Fruit fly (Drosophila melanogaster): ENCODE results near the gene CG11911.

Gene CG11911

DNA sequence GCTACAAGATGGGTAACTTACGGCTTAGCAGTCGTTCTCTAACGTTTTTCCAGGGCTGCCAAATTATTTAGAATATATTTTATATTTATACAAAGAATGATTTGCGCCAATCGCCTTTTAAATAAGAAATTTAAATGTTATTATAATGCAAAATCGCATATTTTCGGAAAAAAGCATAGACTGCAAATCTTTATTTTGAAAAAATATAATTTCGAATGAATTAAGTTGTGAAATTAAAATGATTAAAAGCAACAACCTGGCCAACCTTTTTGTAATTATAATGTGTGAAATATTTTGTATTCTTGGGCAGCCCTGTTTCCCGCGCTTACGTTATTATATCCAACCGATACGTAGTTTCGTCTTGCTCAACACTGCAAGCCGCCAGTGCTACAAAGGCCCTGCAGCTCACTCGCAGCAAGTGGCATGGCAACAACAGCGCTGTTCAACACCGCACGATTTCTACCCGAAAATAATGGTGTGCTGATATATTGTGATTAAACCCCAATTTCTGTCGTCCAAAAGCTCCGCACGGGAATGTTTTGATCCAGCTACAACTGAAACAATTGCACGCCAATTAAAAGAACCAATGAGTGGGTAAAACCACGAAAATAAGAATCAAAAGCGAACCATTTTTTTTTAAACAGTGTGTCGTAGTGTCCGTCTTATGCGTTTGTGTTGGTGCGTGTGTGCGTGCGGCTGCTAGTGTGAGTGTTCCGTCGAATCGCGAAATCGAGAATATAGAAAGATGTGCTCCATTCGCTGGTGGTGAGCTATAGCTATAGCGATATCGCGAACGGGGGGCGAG, 23.4 kb downstream of the CG11911 start, which contains the start of gene Pi3K21B (continued):
- TF ChIP-seq vfl (GFP tag; optimal IDR thresholded peaks at IDR 0.05) (peak; percentile 92), sens (GFP tag) (peak; percentile 96), HLH54F (GFP tag; optimal IDR thresholded peaks at IDR 0.05) (peak; percentile 96), lilli (GFP tag; optimal IDR thresholded peaks at IDR 0.05) (peak; percentile 95), Sry-δ (GFP tag; optimal IDR thresholded peaks at IDR 0.05) (peak; percentile 62), HHEX (GFP tag; optimal IDR thresholded peaks at IDR 0.05) (peak; percentile 85), Drgx (GFP tag; IDR thresholded peaks at IDR 0.05) (peak; percentile 56), chinmo (GFP tag; IDR thresholded peaks at IDR 0.05; ENCODE audit: partially characterized antibody) (0 out of 4 replicates have a peak, but pooled peaks have one; percentile 70), CG31224 (GFP tag; IDR thresholded peaks at IDR 0.05) (peak; percentile 67), Dip3 (GFP tag; optimal IDR thresholded peaks at IDR 0.05) (peak; percentile 95), amos (GFP tag; IDR thresholded peaks at IDR 0.05; ENCODE audit: partially characterized antibody) (no peak; the same call in 1 of the 2 replicates), fd102C (GFP tag; optimal IDR thresholded peaks at IDR 0.05) (no peak), CG14441 (GFP tag; IDR thresholded peaks at IDR 0.05) (peak; percentile 80), CG16779 (GFP tag; IDR thresholded peaks at IDR 0.05) (peak; percentile 82), CG3995 (GFP tag; optimal IDR thresholded peaks at IDR 0.05) (peak; percentile 87), CG11456 (GFP tag; IDR thresholded peaks at IDR 0.05) (peak; percentile 96), gcm (GFP tag; optimal IDR thresholded peaks at IDR 0.05) (peak; percentile 74), crc (GFP tag; optimal IDR thresholded peaks at IDR 0.05) (peak; percentile 77), bsh (GFP tag; optimal IDR thresholded peaks at IDR 0.05) (peak; percentile 49 to 84), CG5953 (GFP tag; IDR thresholded peaks at IDR 0.05) (peak; percentile 82), CG7556 (GFP tag; optimal IDR thresholded peaks at IDR 0.05) (peak; percentile 93), GATAe (GFP tag; conservative IDR thresholded peaks at IDR 0.05) (no peak), dan (GFP tag; IDR thresholded peaks at IDR 0.05) (no peak), CG12236 (GFP tag; optimal IDR thresholded peaks at IDR 0.05) (peak; percentile 77), otp (GFP tag; IDR thresholded peaks at IDR 0.05) (peak; percentile 84), CG10565 (GFP tag; optimal IDR thresholded peaks at IDR 0.05) (peak; percentile 77), pum (GFP tag; optimal IDR thresholded peaks at IDR 0.05) (peak; percentile 93), gfzf (GFP tag; optimal IDR thresholded peaks at IDR 0.05) (peak; percentile 31), CG42726 (GFP tag; IDR thresholded peaks at IDR 0.05; ENCODE audit: partially characterized antibody) (0 out of 2 replicates have a peak, but pooled peaks have one; percentile 39), CG7839 (tag; optimal IDR thresholded peaks at IDR 0.05) (peak; percentile 91), cwo (GFP tag; optimal IDR thresholded peaks at IDR 0.05) (peak; percentile 69), bigmax (GFP tag; optimal IDR thresholded peaks at IDR 0.05) (peak; percentile 4), cato (GFP tag; optimal IDR thresholded peaks at IDR 0.05; ENCODE audit: borderline replicate concordance) (peak; percentile 84), CG10267 (tag; optimal IDR thresholded peaks at IDR 0.05) (peak; percentile 98), wdn (GFP tag; IDR thresholded peaks at IDR 0.05) (peak; percentile 83), dm (GFP tag; optimal IDR thresholded peaks at IDR 0.05) (peak; percentile 91), Poxn (GFP tag; IDR thresholded peaks at IDR 0.05) (peak; percentile 60; the same call in 1 of the 2 replicates), HLH3B (GFP tag; IDR thresholded peaks at IDR 0.05) (peak; percentile 69), lmd (GFP tag; IDR thresholded peaks at IDR 0.05) (peak; percentile 90), CG9876 (GFP tag; optimal IDR thresholded peaks at IDR 0.05) (peak; percentile 93), tup (GFP tag; optimal IDR thresholded peaks at IDR 0.05) (peak; percentile 90), Fer2 (tag; optimal IDR thresholded peaks at IDR 0.05) (peak; percentile 88), CG10209 (GFP tag; optimal IDR thresholded peaks at IDR 0.05) (peak; percentile 92), lola (GFP tag; optimal IDR thresholded peaks at IDR 0.05) (peak in 1 of 3 experiments; percentile 90), CG6854 (GFP tag; optimal IDR thresholded peaks at IDR 0.05) (peak; percentile 29), CG18476 (GFP tag; optimal IDR thresholded peaks at IDR 0.05) (peak; percentile 79), CG3838 (GFP tag; optimal IDR thresholded peaks at IDR 0.05) (peak; percentile 75), CG15696 (tag; optimal IDR thresholded peaks at IDR 0.05) (peak; percentile 93)
